Fruit fly (Drosophila melanogaster) whole organism, embryonic: ENCODE data around the gene Blm.

Experiments used
- Abd-B ChIP-seq: fragments of 200-800 bp; sonication (Bioruptor generic); optimal IDR thresholded peaks from 2 replicates; lab custom pipeline; 2018; ENCODE audit warnings: missing biosample characterization, mild to moderate bottlenecking, missing genetic modification characterization, moderate library complexity
- Atf3 ChIP-seq: fragments of 200-800 bp; sonication (Bioruptor generic); optimal IDR thresholded peaks from 3 replicates; lab custom pipeline; 2016; ENCODE audit warnings: missing biosample characterization, missing genetic modification characterization
- CG11504 ChIP-seq: fragments of 200-800 bp; sonication (Bioruptor generic); optimal IDR thresholded peaks from 3 replicates; lab custom pipeline; 2019; ENCODE audit warnings: missing biosample characterization, mild to moderate bottlenecking, missing genetic modification characterization, moderate library complexity
- CG12071 ChIP-seq: fragments of 200-800 bp; sonication (Bioruptor generic); optimal IDR thresholded peaks from 3 replicates; lab custom pipeline; 2018; ENCODE audit warnings: missing biosample characterization, mild to moderate bottlenecking, missing genetic modification characterization
- CG12104 ChIP-seq: fragments of 200-800 bp; sonication (Bioruptor generic); optimal IDR thresholded peaks from 3 replicates; lab custom pipeline; 2016; ENCODE audit warnings: missing biosample characterization, missing genetic modification characterization
- CG12744 ChIP-seq: fragments of 200-800 bp; sonication (Bioruptor generic); optimal IDR thresholded peaks from 2 replicates; lab custom pipeline; 2016; ENCODE audit warnings: missing biosample characterization, missing genetic modification characterization
- CG13296 ChIP-seq: fragments of 200-800 bp; sonication (Bioruptor generic); optimal IDR thresholded peaks from 3 replicates; lab custom pipeline; 2018; ENCODE audit warnings: missing biosample characterization, mild to moderate bottlenecking, missing genetic modification characterization
- CG13624 ChIP-seq: fragments of 200-800 bp; sonication (Bioruptor generic); optimal IDR thresholded peaks from 2 replicates; lab custom pipeline; 2016; ENCODE audit warnings: missing biosample characterization, missing genetic modification characterization
- CG13894 ChIP-seq: fragments of 200-800 bp; sonication (Bioruptor generic); optimal IDR thresholded peaks from 3 replicates; lab custom pipeline; 2018; ENCODE audit warnings: missing biosample characterization, mild to moderate bottlenecking, missing genetic modification characterization, moderate library complexity
- CG14014 ChIP-seq: fragments of 200-800 bp; sonication (Bioruptor generic); IDR thresholded peaks from 2 replicates; pipeline ENCODE4 v1.3.6; 2022; ENCODE audit warnings: missing biosample characterization, missing genetic modification characterization
- CG17361 ChIP-seq: fragments of 200-800 bp; sonication (Bioruptor generic); IDR thresholded peaks from 3 replicates; pipeline ENCODE4 v1.3.6; 2022; ENCODE audit warnings: missing biosample characterization, missing genetic modification characterization
- CG4282 ChIP-seq: fragments of 200-800 bp; sonication (Bioruptor generic); optimal IDR thresholded peaks from 2 replicates; lab custom pipeline; 2016; ENCODE audit warnings: missing biosample characterization, missing genetic modification characterization
- CG4328 ChIP-seq: fragments of 200-800 bp; sonication (Bioruptor generic); optimal IDR thresholded peaks from 3 replicates; lab custom pipeline; 2017; ENCODE audit warnings: missing biosample characterization, missing genetic modification reagents, missing genetic modification characterization
- CG4617 ChIP-seq: fragments of 200-800 bp; sonication (Bioruptor generic); optimal IDR thresholded peaks from 3 replicates; lab custom pipeline; 2016; ENCODE audit warnings: missing biosample characterization, missing genetic modification characterization, borderline replicate concordance
- CG4820 ChIP-seq: fragments of 200-800 bp; sonication (Bioruptor generic); optimal IDR thresholded peaks from 3 replicates; lab custom pipeline; 2016; ENCODE audit warnings: missing biosample characterization, missing genetic modification characterization
- CG5953 ChIP-seq: fragments of 200-800 bp; sonication (Bioruptor generic); IDR thresholded peaks from 2 replicates; pipeline ENCODE4 v1.3.6; 2022; ENCODE audit warnings: missing biosample characterization, missing genetic modification characterization
- CG6654 ChIP-seq: fragments of 200-800 bp; sonication (Bioruptor generic); optimal IDR thresholded peaks from 2 replicates; lab custom pipeline; 2017; ENCODE audit warnings: missing biosample characterization, mild to moderate bottlenecking, missing genetic modification characterization
- CG7357 ChIP-seq: fragments of 200-800 bp; sonication (Bioruptor generic); IDR thresholded peaks from 3 replicates; pipeline ENCODE4 v1.3.6; 2022; ENCODE audit warnings: missing biosample characterization, missing genetic modification characterization
- CG7987 ChIP-seq: fragments of 200-800 bp; sonication (Bioruptor generic); optimal IDR thresholded peaks from 2 replicates; lab custom pipeline; 2018; ENCODE audit warnings: missing biosample characterization, mild to moderate bottlenecking, missing genetic modification characterization, moderate library complexity
- CG8944 ChIP-seq: fragments of 200-800 bp; sonication (Bioruptor generic); optimal IDR thresholded peaks from 3 replicates; lab custom pipeline; 2016; ENCODE audit warnings: missing biosample characterization, missing genetic modification characterization
- D19B ChIP-seq: fragments of 200-800 bp; sonication (Bioruptor generic); optimal IDR thresholded peaks from 2 replicates; lab custom pipeline; 2017; ENCODE audit warnings: missing biosample characterization, mild to moderate bottlenecking, missing genetic modification characterization
- Doc2 ChIP-seq: fragments of 200-800 bp; sonication (Bioruptor generic); IDR thresholded peaks from 2 replicates; pipeline ENCODE4 v1.3.6; 2022; ENCODE audit warnings: missing biosample characterization, missing genetic modification characterization
- Ets65A ChIP-seq: fragments of 200-800 bp; sonication (Bioruptor generic); peaks from one replicate; lab custom pipeline; 2016; ENCODE audit warnings: missing biosample characterization, missing genetic modification characterization
- HLHmδ ChIP-seq: fragments of 200-800 bp; sonication (Bioruptor generic); optimal IDR thresholded peaks from 2 replicates; lab custom pipeline; 2018; ENCODE audit warnings: missing biosample characterization, mild to moderate bottlenecking, missing genetic modification characterization, moderate library complexity
- MTF-1 ChIP-seq: fragments of 200-800 bp; sonication (Bioruptor generic); optimal IDR thresholded peaks from 2 replicates; lab custom pipeline; 2018; ENCODE audit warnings: missing biosample characterization, mild to moderate bottlenecking, missing genetic modification characterization, borderline replicate concordance
- NC2β ChIP-seq: fragments of 200-800 bp; sonication (Bioruptor generic); optimal IDR thresholded peaks from 2 replicates; lab custom pipeline; 2016; ENCODE audit warnings: missing biosample characterization, missing genetic modification characterization
- Scr ChIP-seq: fragments of 200-800 bp; sonication (Bioruptor generic); IDR thresholded peaks from 2 replicates; pipeline ENCODE4 v1.3.6; 2022; ENCODE audit warnings: missing biosample characterization, missing genetic modification characterization; ENCODE audit not compliant: partially characterized antibody
- abd-A ChIP-seq: fragments of 200-800 bp; sonication (Bioruptor generic); optimal IDR thresholded peaks from 3 replicates; lab custom pipeline; 2019; ENCODE audit warnings: missing biosample characterization, mild to moderate bottlenecking, missing genetic modification characterization, moderate library complexity
- br ChIP-seq: fragments of >200 bp; optimal IDR thresholded peaks from 2 replicates; lab custom pipeline; 2017
- cas ChIP-seq: fragments of 200-800 bp; sonication (Bioruptor generic); IDR thresholded peaks from 2 replicates; pipeline ENCODE4 v1.3.6; 2022; ENCODE audit warnings: missing biosample characterization, missing genetic modification characterization
- cato ChIP-seq: fragments of 200-800 bp; sonication (Bioruptor generic); optimal IDR thresholded peaks from 2 replicates; lab custom pipeline; 2016; ENCODE audit warnings: missing biosample characterization, missing genetic modification characterization, borderline replicate concordance
- corto ChIP-seq: fragments of 200-800 bp; sonication (Bioruptor generic); optimal IDR thresholded peaks from 2 replicates; lab custom pipeline; 2016; ENCODE audit warnings: missing biosample characterization, mild to moderate bottlenecking, missing genetic modification characterization, moderate library complexity
- dm ChIP-seq: fragments of 200-800 bp; sonication (Bioruptor generic); optimal IDR thresholded peaks from 3 replicates; lab custom pipeline; 2016; ENCODE audit warnings: missing biosample characterization, missing genetic modification characterization
- dmrt99B ChIP-seq: fragments of 200-800 bp; sonication (Bioruptor generic); optimal IDR thresholded peaks from 2 replicates; lab custom pipeline; 2018; ENCODE audit warnings: missing biosample characterization, mild to moderate bottlenecking, missing genetic modification characterization, moderate library complexity
- ems ChIP-seq: fragments of 200-800 bp; sonication (Bioruptor generic); optimal IDR thresholded peaks from 3 replicates; lab custom pipeline; 2016; ENCODE audit warnings: missing biosample characterization, missing genetic modification characterization
- gem ChIP-seq: fragments of 200-800 bp; sonication (Bioruptor generic); optimal IDR thresholded peaks from 2 replicates; lab custom pipeline; 2019; ENCODE audit warnings: missing biosample characterization, mild to moderate bottlenecking, missing genetic modification characterization, moderate library complexity
- gsb ChIP-seq: fragments of 200-800 bp; sonication (Bioruptor generic); IDR thresholded peaks from 2 replicates; pipeline ENCODE4 v1.3.6; 2022; ENCODE audit warnings: missing biosample characterization, missing genetic modification characterization
- kni ChIP-seq: fragments of 200-800 bp; sonication (Bioruptor generic); optimal IDR thresholded peaks from 3 replicates; lab custom pipeline; 2017; ENCODE audit warnings: mild to moderate bottlenecking, missing biosample characterization, missing genetic modification reagents, missing genetic modification characterization
- knrl ChIP-seq: fragments of 200-800 bp; sonication (Bioruptor generic); IDR thresholded peaks from 3 replicates; pipeline ENCODE4 v1.3.6; 2022; ENCODE audit warnings: missing biosample characterization, missing genetic modification characterization; ENCODE audit not compliant: partially characterized antibody
- lmd ChIP-seq: fragments of 200-800 bp; sonication (Bioruptor generic); IDR thresholded peaks from 2 replicates; pipeline ENCODE4 v1.3.6; 2022; ENCODE audit warnings: missing biosample characterization, missing genetic modification characterization
- onecut ChIP-seq: fragments of 200-800 bp; sonication (Bioruptor generic); IDR thresholded peaks from 2 replicates; pipeline ENCODE4 v1.3.6; 2022; ENCODE audit warnings: missing biosample characterization, missing genetic modification characterization
- pros ChIP-seq: fragments of 200-800 bp; sonication (Bioruptor generic); optimal IDR thresholded peaks from 3 replicates; lab custom pipeline; 2019; ENCODE audit warnings: missing biosample characterization, mild to moderate bottlenecking, missing genetic modification characterization, moderate library complexity
- pum ChIP-seq: fragments of 200-800 bp; sonication (Bioruptor generic); optimal IDR thresholded peaks from 2 replicates; lab custom pipeline; 2016; ENCODE audit warnings: missing biosample characterization, missing genetic modification characterization
- row ChIP-seq: fragments of 200-800 bp; sonication (Bioruptor generic); IDR thresholded peaks from 3 replicates; pipeline ENCODE4 v1.3.6; 2022; ENCODE audit warnings: missing biosample characterization, missing genetic modification characterization
- sr ChIP-seq: fragments of 200-800 bp; sonication (Bioruptor generic); IDR thresholded peaks from 3 replicates; pipeline ENCODE4 v1.3.6; 2022; ENCODE audit warnings: missing biosample characterization, missing genetic modification characterization
- tna ChIP-seq: fragments of 200-800 bp; sonication (Bioruptor generic); IDR thresholded peaks from 2 replicates; pipeline ENCODE4 v1.3.6; 2022; ENCODE audit warnings: missing biosample characterization, missing genetic modification characterization; ENCODE audit not compliant: partially characterized antibody
- toy ChIP-seq: fragments of 200-800 bp; sonication (Bioruptor generic); IDR thresholded peaks from 2 replicates; pipeline ENCODE4 v1.3.6; 2022; ENCODE audit warnings: missing biosample characterization, missing genetic modification characterization
- tx ChIP-seq: fragments of 200-800 bp; sonication (Bioruptor generic); optimal IDR thresholded peaks from 2 replicates; lab custom pipeline; 2016; ENCODE audit warnings: missing biosample characterization, missing genetic modification characterization
- wek ChIP-seq: fragments of 200-800 bp; sonication (Bioruptor generic); optimal IDR thresholded peaks from 3 replicates; lab custom pipeline; 2018; ENCODE audit warnings: missing biosample characterization, mild to moderate bottlenecking, missing genetic modification characterization, moderate library complexity
- zfh1 ChIP-seq: fragments of 200-800 bp; sonication (Bioruptor generic); IDR thresholded peaks from 3 replicates; pipeline ENCODE4 v1.3.6; 2022; ENCODE audit warnings: missing biosample characterization, missing genetic modification characterization

Blm gene

dm6 chr3R:11760669-11761387, 19.2 kb upstream of the Blm start (continued):
- TF ChIP-seq CG13296 (GFP tag; lab: Kevin White, UChicago) (peak; percentile 100), dm (peak; percentile 100), CG17361 (GFP tag; lab: Robert Waterston, UW) (no peak), CG14014 (GFP tag; lab: Robert Waterston, UW) (no peak), corto (GFP tag; lab: Kevin White, UChicago) (peak; percentile 100), CG6654 (peak; percentile 96), sr (GFP tag; lab: Robert Waterston, UW) (no peak), gsb (GFP tag; lab: Robert Waterston, UW) (no peak), Atf3 (GFP tag; lab: Kevin White, UChicago) (peak; percentile 100), tna (GFP tag; lab: Robert Waterston, UW) (no peak), abd-A (tag; lab: Kevin White, UChicago) (peak; percentile 100), CG12744 (GFP tag; lab: Kevin White, UChicago) (peak; percentile 100), CG4282 (GFP tag; lab: Kevin White, UChicago) (peak; percentile 100), Scr (GFP tag; lab: Robert Waterston, UW) (no peak), D19B (peak; percentile 98), CG7357 (GFP tag; lab: Robert Waterston, UW) (peak; percentile 98), Ets65A (GFP tag; lab: Kevin White, UChicago) (peak; percentile 100), CG4820 (peak; percentile 99), ems (GFP tag; lab: Kevin White, UChicago) (peak; percentile 100), CG12071 (GFP tag; lab: Kevin White, UChicago) (peak; percentile 100), MTF-1 (GFP tag; lab: Kevin White, UChicago) (peak; percentile 99), Abd-B (GFP tag; lab: Kevin White, UChicago) (peak; percentile 100), CG7987 (peak; percentile 99), wek (GFP tag; lab: Kevin White, UChicago) (peak; percentile 98), CG13894 (tag; lab: Kevin White, UChicago) (peak; percentile 100), CG5953 (GFP tag; lab: Robert Waterston, UW) (no peak), zfh1 (no peak), knrl (GFP tag; lab: Robert Waterston, UW) (no peak), row (GFP tag; lab: Robert Waterston, UW) (no peak), onecut (peak; percentile 99), CG8944 (GFP tag; lab: Kevin White, UChicago) (peak; percentile 100), toy (no peak), cato (GFP tag; lab: Kevin White, UChicago) (peak; percentile 100), HLHmδ (GFP tag; lab: Kevin White, UChicago) (peak; percentile 87), gem (tag; lab: Kevin White, UChicago) (peak; percentile 100), pum (peak; percentile 100), lmd (no peak), dmrt99B (peak; percentile 100), CG12104 (peak; percentile 100), tx (peak; percentile 100), Doc2 (no peak), CG4328 (GFP tag; lab: Kevin White, UChicago) (peak; percentile 100), CG11504 (tag; lab: Kevin White, UChicago) (peak; percentile 99), CG4617 (GFP tag; lab: Kevin White, UChicago) (peak; percentile 100), CG13624 (GFP tag; lab: Kevin White, UChicago) (peak; percentile 100), pros (peak; percentile 96), br (lab: Kevin White, UChicago) (no peak), kni (GFP tag; lab: Kevin White, UChicago) (peak; percentile 99), cas (GFP tag; lab: Robert Waterston, UW) (no peak), NC2β (GFP tag; lab: Kevin White, UChicago) (peak; percentile 100)
